Fruit fly (Drosophila melanogaster) Kc167 (cell line): ENCODE measurements around the gene ppk17.

Source experiments
- Myc ChIP-seq: fragments of >200 bp; optimal IDR thresholded peaks from 2 replicates; lab custom pipeline; 2017; ENCODE audit warnings: missing external identifiers
- Sin3A ChIP-seq: fragments of >200 bp; optimal IDR thresholded peaks from 2 replicates; lab custom pipeline; 2018; ENCODE audit warnings: missing external identifiers
- h ChIP-seq: fragments of >200 bp; optimal IDR thresholded peaks from 3 replicates; lab custom pipeline; 2018; ENCODE audit warnings: missing external identifiers
- insv ChIP-seq: fragments of >200 bp; optimal IDR thresholded peaks from 3 replicates; lab custom pipeline; 2018; ENCODE audit warnings: missing external identifiers
- psq ChIP-seq: fragments of >200 bp; optimal IDR thresholded peaks from 2 replicates; lab custom pipeline; 2017; ENCODE audit warnings: missing external identifiers
- ttk ChIP-seq: sonication (Bioruptor generic); optimal IDR thresholded peaks from 2 replicates; lab custom pipeline; 2017; ENCODE audit warnings: missing external identifiers

The ppk17 gene

DNA sequence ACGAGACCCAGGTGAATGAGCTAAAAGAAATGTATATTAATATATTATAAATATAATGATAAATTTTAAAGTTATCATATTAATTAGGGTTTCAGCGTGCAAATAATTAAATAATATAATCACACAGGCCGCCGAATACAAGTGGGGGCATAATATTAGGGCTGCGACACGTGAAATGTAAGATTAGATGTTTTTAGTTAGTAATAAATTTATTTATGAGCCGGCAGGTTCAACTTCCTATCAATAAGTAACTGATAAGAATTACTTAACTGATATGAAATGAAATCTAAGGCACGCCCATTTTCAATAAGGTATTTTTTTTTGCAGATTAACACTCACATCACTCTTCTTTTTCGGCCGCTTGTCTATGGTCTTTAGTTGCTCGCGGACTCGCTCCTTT, 29.5 kb upstream of the ppk17 start:
- TF ChIP-seq ttk (no peak), h (lab: Kevin White, UChicago) (no peak), psq (no peak), insv (lab: Kevin White, UChicago) (no peak), Sin3A (lab: Kevin White, UChicago) (no peak)

dm6 chr2L:16788885-16789284, 28.5 kb upstream of the ppk17 start:
- TF ChIP-seq Sin3A (lab: Kevin White, UChicago) (no peak), Myc (lab: Kevin White, UChicago) (no peak), h (lab: Kevin White, UChicago) (no peak), ttk (no peak), insv (lab: Kevin White, UChicago) (no peak), psq (no peak)

DNA sequence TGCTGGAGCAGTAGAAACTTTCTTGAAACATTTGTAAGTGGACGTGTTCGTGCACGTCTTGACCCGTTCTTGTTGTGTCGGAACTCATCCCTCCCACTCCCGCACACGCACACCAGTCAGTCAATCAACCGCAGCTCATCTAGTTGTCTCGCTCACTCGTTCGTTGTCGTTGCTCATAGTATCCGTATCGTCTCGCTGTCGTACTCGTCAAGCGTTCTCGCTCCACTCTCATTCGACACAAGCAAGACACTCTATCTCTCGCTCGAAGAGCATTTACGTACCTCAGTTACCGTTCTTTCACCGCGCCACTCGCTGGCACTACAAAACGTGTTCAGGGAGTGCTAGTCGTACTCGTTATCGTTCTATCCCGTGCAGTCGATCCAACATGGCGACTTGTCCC, 27.2 kb upstream of the ppk17 start:
- TF ChIP-seq ttk (no peak), Sin3A (lab: Kevin White, UChicago) (no peak), psq (no peak), h (lab: Kevin White, UChicago) (no peak), Myc (lab: Kevin White, UChicago) (no peak), insv (lab: Kevin White, UChicago) (no peak)

dm6 chr2L:16766070-16766752, 5.9 kb upstream of the ppk17 start, which contains the start of gene Mhc:
Mhc (plus strand) TSS chr2L:16766566.
- no peak for TF ChIP-seq psq
- TF ChIP-seq Sin3A (lab: Kevin White, UChicago) = no peak
- no peak for TF ChIP-seq ttk
- no peak for TF ChIP-seq Myc (lab: Kevin White, UChicago)

- TF ChIP-seq ttk = no peak
- no peak for TF ChIP-seq h (lab: Kevin White, UChicago)
- TF ChIP-seq Sin3A (lab: Kevin White, UChicago) = no peak
- no peak for TF ChIP-seq psq
- TF ChIP-seq insv (lab: Kevin White, UChicago) = no peak
- no peak for TF ChIP-seq Myc (lab: Kevin White, UChicago)
Measured at dm6 chr2L:16764480-16764879, 4.1 kb upstream of the ppk17 start.

DNA sequence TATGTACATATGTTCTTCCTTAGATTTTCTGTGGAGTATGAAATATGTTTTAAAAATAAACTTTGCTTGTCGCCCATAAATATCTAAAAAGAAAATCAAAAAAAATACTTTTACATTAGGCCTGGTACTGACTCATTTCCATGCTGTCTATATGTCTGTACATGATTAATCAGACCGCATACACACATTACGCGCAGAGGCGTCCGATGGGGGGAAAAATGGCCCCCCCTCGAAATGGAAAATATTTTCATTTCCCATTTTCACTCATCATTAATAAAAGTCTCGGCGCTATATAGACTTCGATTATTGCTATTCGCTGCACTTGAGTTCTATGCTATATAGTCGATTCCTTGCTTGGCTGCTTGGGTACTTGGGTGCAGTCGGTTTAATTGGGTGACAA, 1.5 kb upstream of the ppk17 start:
- no peak for TF ChIP-seq insv (lab: Kevin White, UChicago)

DNA sequence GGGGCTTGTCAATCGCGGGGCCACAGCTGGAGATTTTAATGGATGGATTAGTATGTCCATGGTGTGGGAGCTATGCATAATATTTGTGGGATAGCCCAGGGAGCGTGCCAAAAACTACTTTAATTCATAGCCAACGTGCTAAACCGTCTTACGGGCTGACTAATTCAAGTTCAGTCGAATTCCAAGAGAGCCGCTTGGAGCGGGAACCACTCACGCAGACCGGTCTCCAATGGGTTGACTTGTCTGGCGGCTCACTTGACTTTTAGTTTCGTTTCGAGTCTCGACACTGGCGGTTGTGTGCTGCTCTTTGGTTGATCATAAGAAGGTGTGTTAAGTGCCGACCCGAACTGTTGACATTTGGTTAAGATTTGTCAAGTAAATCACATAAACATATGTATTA, 6.3 kb downstream of the ppk17 start, which contains the start of gene yellow-b:
yellow-b (plus strand) TSS at position 263 of the 400 bp plus-strand sequence.
- no peak for TF ChIP-seq h (lab: Kevin White, UChicago)
- no peak for TF ChIP-seq Sin3A (lab: Kevin White, UChicago)
- no peak for TF ChIP-seq ttk
- no peak for TF ChIP-seq Myc (lab: Kevin White, UChicago)
- TF ChIP-seq insv (lab: Kevin White, UChicago) = no peak
- no peak for TF ChIP-seq psq

DNA sequence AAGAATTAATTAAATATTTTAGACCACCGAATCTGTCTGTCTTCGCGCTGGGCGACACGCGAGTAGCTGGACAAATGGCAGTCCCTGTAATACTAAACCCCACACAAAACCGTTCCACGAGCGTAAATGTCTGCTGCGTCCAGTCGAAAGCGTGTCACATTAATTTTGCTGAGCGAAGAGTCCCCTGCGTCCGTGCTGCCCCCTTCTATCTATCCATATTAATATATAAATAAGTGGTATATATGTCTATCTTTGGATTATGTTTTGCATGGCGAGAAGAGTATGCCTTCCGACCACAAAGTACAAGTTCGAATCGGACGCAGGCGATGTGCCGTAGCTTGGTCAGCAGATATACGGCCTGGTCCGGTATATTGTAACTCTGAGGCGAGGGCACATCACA, 8.0 kb downstream of the ppk17 start:
- TF ChIP-seq ttk = no peak
- TF ChIP-seq h (lab: Kevin White, UChicago) = no peak
- no peak for TF ChIP-seq Sin3A (lab: Kevin White, UChicago)
- TF ChIP-seq psq = no peak
- TF ChIP-seq insv (lab: Kevin White, UChicago) = no peak
- TF ChIP-seq Myc (lab: Kevin White, UChicago) = no peak

dm6 chr2L:16747145-16747544, 13.2 kb downstream of the ppk17 start:
- TF ChIP-seq h (lab: Kevin White, UChicago) (no peak), ttk (no peak), psq (no peak), insv (lab: Kevin White, UChicago) (no peak), Sin3A (lab: Kevin White, UChicago) (no peak)

DNA sequence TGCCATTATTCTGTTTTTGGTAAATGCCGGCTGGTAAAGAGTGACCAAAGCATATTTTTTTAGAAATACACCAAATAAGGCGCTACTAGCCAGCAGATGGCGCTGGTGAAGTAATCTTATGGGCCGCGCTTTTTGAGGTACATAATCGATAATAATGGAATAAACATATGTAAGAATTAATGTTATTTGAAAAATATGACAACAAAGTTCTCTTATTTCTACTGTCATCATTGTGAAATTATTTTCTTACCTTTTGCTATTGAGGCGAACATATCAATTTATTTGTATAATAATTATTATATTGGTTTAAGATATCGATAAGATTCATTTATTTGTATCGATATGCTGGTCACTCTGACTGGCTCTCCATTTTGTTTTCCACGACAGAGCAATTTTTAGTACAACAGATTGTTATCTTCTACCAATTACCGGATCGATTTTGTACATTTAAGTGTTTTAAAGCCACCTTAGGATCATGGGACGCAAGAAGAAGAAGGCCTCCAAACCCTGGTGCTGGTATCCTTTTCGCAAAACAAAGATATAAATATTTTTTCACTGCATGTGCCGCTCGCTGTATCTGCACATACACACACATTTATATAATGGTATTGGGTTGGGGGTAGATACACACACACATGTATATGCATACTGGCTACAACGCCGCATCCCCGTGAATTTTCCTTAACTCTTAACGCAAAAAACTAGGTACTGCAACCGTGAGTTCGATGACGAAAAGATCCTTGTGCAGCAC, 17.1 kb downstream of the ppk17 start, which contains the start of the genes LSm7 and BuGZ:
LSm7 (minus strand) TSS at position 46 of the 751 bp plus-strand sequence.
BuGZ (plus strand) TSS at position 351 of the 751 bp plus-strand sequence.
- TF ChIP-seq Myc (lab: Kevin White, UChicago) (no peak), ttk (no peak), h (lab: Kevin White, UChicago) (peak; percentile 36), insv (lab: Kevin White, UChicago) (no peak)

DNA sequence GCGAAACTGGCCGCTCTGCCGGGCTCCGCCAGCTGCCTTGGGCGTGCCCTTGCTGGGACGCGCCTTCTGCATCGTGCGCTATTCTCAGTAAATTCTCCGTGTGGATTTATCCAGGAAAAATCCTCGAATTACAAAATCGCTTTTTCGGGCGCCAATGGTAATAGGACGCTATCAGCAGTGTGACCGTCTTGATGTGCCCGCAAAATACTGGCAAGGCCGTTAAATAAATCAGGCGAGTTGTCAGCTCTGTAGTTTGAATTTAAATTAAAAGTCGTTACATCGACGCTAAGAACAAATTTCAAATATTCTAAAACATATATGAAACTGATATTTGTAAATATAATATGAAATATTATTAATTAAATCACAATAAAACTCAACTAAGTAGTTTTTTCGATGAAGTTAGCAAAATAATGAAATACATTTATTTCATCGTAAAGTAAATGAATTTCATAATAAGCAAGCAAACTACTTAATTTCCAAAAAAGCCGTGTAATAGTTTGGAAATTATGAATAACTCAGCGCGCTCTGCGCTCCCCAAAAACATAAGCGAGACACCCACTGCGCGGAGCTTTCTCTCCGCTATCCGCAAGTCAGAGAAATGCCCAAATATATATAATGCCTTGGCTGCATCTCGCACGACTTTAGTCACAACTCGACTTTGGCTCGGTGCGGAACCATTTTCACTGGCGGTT, 22.0 kb downstream of the ppk17 start, which contains the start of the genes glu and ChLD3:
glu (minus strand) TSS at position 183 of the 695 bp plus-strand sequence.
ChLD3 (plus strand) TSS at position 645 of the 695 bp plus-strand sequence.
- TF ChIP-seq Sin3A (lab: Kevin White, UChicago) (no peak), h (lab: Kevin White, UChicago) (no peak), psq (no peak), Myc (lab: Kevin White, UChicago) (no peak), ttk (no peak), insv (lab: Kevin White, UChicago) (no peak)

- TF ChIP-seq Myc (lab: Kevin White, UChicago) = no peak
- no peak for TF ChIP-seq h (lab: Kevin White, UChicago)
- TF ChIP-seq insv (lab: Kevin White, UChicago) = no peak
- no peak for TF ChIP-seq ttk
- TF ChIP-seq Sin3A (lab: Kevin White, UChicago) = no peak
- TF ChIP-seq psq = no peak
Measured at dm6 chr2L:16732338-16732892, 27.9 kb downstream of the ppk17 start, which contains the start of gene Nubp1. Nubp1 (plus strand) TSS chr2L:16732550.
